Fruit fly (Drosophila melanogaster) Kc167 (cell line): ENCODE data around the gene CG7379.

Source experiments
- Myc ChIP-seq: fragments of >200 bp; optimal IDR thresholded peaks from 2 replicates; lab custom pipeline; 2017; ENCODE audit warnings: missing external identifiers
- Sin3A ChIP-seq: fragments of >200 bp; optimal IDR thresholded peaks from 2 replicates; lab custom pipeline; 2018; ENCODE audit warnings: missing external identifiers
- h ChIP-seq: fragments of >200 bp; optimal IDR thresholded peaks from 3 replicates; lab custom pipeline; 2018; ENCODE audit warnings: missing external identifiers
- insv ChIP-seq: fragments of >200 bp; optimal IDR thresholded peaks from 3 replicates; lab custom pipeline; 2018; ENCODE audit warnings: missing external identifiers
- psq ChIP-seq: fragments of >200 bp; optimal IDR thresholded peaks from 2 replicates; lab custom pipeline; 2017; ENCODE audit warnings: missing external identifiers
- ttk ChIP-seq: sonication (Bioruptor generic); optimal IDR thresholded peaks from 2 replicates; lab custom pipeline; 2017; ENCODE audit warnings: missing external identifiers

CG7379 gene

DNA sequence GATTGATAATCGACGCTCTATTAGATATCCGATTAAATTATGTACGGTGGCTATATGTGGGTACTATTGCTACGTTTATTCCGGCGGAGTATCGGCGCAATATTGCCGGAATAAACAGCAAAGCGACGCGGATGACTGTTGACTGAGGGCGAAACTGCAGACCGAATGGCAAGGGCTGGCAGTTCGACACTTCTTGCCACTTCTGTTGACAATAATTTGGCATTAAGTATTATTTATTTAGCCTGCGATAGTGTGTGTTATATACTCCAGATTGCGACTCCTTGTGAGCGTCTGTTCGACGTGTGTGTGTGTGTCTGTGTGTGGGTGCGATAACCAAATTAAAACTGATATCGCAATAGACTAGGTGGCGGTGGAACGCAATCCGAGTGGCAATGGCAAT lies 39.2 kb downstream of the CG7379 start:
- TF ChIP-seq Sin3A (lab: Kevin White, UChicago), result no peak
- no peak for TF ChIP-seq ttk (lab: Kevin White, UChicago)
- TF ChIP-seq h (lab: Kevin White, UChicago), result no peak
- TF ChIP-seq Myc (lab: Kevin White, UChicago), result no peak
- TF ChIP-seq insv (lab: Kevin White, UChicago), result no peak
- TF ChIP-seq psq, result no peak
